Worm (Caenorhabditis elegans) whole organism, L4 larva: Measurements from ENCODE around the gene hil-7.

Source experiments
- T26A8.4 ChIP-seq: fragments of 200-800 bp; sonication (Bioruptor generic); IDR thresholded peaks from 2 replicates; pipeline ENCODE4 v1.3.6; 2022; ENCODE audit warnings: missing genetic modification characterization, missing compliant biosample characterization
- ZK546.5 ChIP-seq, 2 experiments: sonication (generic microtip); optimal IDR thresholded peaks; 2 replicates each; lab custom pipeline; 2017; ENCODE audit warnings: missing biosample characterization in 2 of 2, missing genetic modification characterization in 2 of 2
- aly-2 ChIP-seq: sonication (generic microtip); optimal IDR thresholded peaks from 2 replicates; lab custom pipeline; 2018; ENCODE audit warnings: missing biosample characterization, missing genetic modification characterization
- ama-1 ChIP-seq: fragments of 150-350 bp; optimal IDR thresholded peaks from 2 replicates; lab custom pipeline; 2014; ENCODE audit warnings: inconsistent platforms, mixed read lengths
- dpl-1 ChIP-seq: fragments of 150-350 bp; optimal IDR thresholded peaks from 2 replicates; lab custom pipeline; 2014; ENCODE audit warnings: missing biosample characterization, missing genetic modification reagents, missing genetic modification characterization
- fkh-10 ChIP-seq: fragments of 150-350 bp; optimal IDR thresholded peaks from 2 replicates; lab custom pipeline; 2014; ENCODE audit warnings: missing biosample characterization, missing genetic modification reagents, missing genetic modification characterization
- nhr-25 ChIP-seq: sonication (generic microtip); optimal IDR thresholded peaks from 2 replicates; lab custom pipeline; 2017; ENCODE audit warnings: missing genetic modification characterization, mild to moderate bottlenecking, missing compliant biosample characterization, antibody characterized with exemption, moderate library complexity, borderline replicate concordance; ENCODE audit not compliant: insufficient read depth

DNA sequence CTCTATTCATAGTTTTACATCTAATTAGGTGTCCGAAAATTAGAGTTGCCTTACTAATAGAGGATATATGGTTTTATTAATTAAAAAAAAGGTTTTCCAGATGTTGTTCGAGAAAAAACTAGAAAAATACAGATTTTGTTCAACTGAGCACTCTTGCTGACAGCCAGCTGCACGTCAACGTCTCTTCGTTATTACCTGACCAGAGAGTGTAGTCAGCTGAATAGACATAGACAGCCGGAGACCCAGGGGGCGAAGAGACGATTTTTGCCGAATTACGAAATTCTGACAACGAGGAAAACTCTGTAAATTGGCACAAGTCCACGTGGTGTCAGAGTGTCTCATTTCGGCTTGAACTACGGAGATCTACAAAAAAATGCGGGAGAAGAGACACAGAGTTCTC, 27.5 kb upstream of the hil-7 start:
- no peak for TF ChIP-seq aly-2
- TF ChIP-seq ama-1 = no peak
- no peak for TF ChIP-seq ZK546.5 (tag; optimal IDR thresholded peaks at IDR 0.05; lab: Kevin White, UChicago)
- no peak for TF ChIP-seq T26A8.4
- TF ChIP-seq dpl-1 (GFP tag; lab: Kevin White, UChicago) = no peak
- no peak for TF ChIP-seq fkh-10 (GFP tag; lab: Kevin White, UChicago)
- TF ChIP-seq nhr-25 (tag; lab: Kevin White, UChicago) = no peak
